Worm (Caenorhabditis elegans): ENCODE measurements around the gene Y32H12A.6.
A peak's percentile ranks its signal among the peaks of the same experiment; 100 is the strongest.

DNA sequence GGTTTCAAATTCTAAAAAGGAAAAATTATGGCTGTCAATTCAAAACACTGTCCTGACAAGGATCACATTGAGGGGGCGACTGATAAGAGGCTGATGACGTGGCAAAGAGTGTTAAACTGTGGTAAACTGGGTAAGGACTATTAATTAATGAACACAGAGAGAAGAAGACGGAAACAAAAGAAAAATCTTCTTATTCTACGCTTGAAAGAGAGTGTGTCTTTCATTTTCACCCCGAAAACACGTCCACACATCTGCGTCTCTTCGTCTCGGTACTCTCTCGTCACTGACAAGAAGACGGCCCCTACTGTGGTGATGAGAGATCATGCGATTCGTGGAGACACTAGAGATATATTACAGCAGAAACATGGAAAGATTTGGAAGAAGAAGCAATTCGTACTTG is 39.4 kb upstream of the Y32H12A.6 start:
- TF ChIP-seq ceh-45 (GFP tag; IDR thresholded peaks at IDR 0.05) (no peak), unc-55 (GFP tag; optimal IDR thresholded peaks at IDR 0.05) (peak; percentile 31), ama-1 (optimal IDR thresholded peaks at IDR 0.05) (no peak), T23F11.4 (GFP tag; optimal IDR thresholded peaks at IDR 0.05) (no peak), ets-4 (tag; optimal IDR thresholded peaks at IDR 0.05) (no peak), sdc-2 (tag; optimal IDR thresholded peaks at IDR 0.05) (no peak)

Measured in whole organism, late embryonic.